Worm (Caenorhabditis elegans): ENCODE results near the gene nduv-3.

- TF ChIP-seq cog-1 (tag; optimal IDR thresholded peaks at IDR 0.05) (peak; percentile 43), klf-2 (GFP tag; conservative IDR thresholded peaks at IDR 0.05) (0 out of 2 replicates have a peak, but pooled peaks have one; percentile 9), T22C8.4 (GFP tag; IDR thresholded peaks at IDR 0.05) (peak; percentile 7; the same call in 1 of the 2 replicates), flt-1 (GFP tag; IDR thresholded peaks at IDR 0.05) (peak; percentile 49; the same call in 1 of the 2 replicates), ztf-23 (GFP tag; IDR thresholded peaks at IDR 0.05) (0 out of 2 replicates have a peak, but pooled peaks have one; percentile 54), ztf-29 (GFP tag; IDR thresholded peaks at IDR 0.05) (no peak)
These were observed 38.9 kb upstream of the nduv-3 start for ce11 chrIV:2601988-2602861.

All from whole organism, midembryonic.